Fruit fly (Drosophila melanogaster): Measurements from ENCODE around the gene atk.
A peak's percentile ranks its signal among the peaks of the same experiment; 100 is the strongest.

The atk gene

DNA sequence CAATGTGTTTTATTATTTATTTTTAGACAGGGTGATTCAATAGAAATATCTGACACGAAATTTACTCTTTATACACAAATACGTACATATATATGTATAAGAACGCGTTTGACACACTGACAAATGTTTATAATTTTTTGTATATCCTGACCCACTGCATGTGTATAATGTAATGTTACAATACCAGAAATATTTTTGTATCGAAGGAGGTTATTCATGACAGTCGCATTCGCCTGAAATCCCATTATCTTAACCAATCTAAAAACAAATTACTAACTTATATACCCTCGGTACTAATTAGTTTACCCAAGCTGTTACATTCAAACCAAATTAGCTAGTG, 29.6 kb upstream of the atk start (continued):
- no peak for TF ChIP-seq CG18764 (GFP tag; optimal IDR thresholded peaks at IDR 0.05)
- TF ChIP-seq CG8478 (optimal IDR thresholded peaks at IDR 0.05): no peak
- TF ChIP-seq grau (tag; optimal IDR thresholded peaks at IDR 0.05): peak; percentile 54
- TF ChIP-seq CG1792 (GFP tag; optimal IDR thresholded peaks at IDR 0.05): no peak
- TF ChIP-seq otp (GFP tag; IDR thresholded peaks at IDR 0.05): no peak
- no peak for TF ChIP-seq CG4820 (GFP tag; optimal IDR thresholded peaks at IDR 0.05)
- peak; percentile 6 for TF ChIP-seq trem (tag; optimal IDR thresholded peaks at IDR 0.05)
- TF ChIP-seq CG10267 (tag; optimal IDR thresholded peaks at IDR 0.05): peak; percentile 69
- TF ChIP-seq CG2202 (tag; optimal IDR thresholded peaks at IDR 0.05): no peak
- no peak for TF ChIP-seq dpn (GFP tag; optimal IDR thresholded peaks at IDR 0.05)
- TF ChIP-seq Awh (GFP tag; IDR thresholded peaks at IDR 0.05): no peak
- TF ChIP-seq Hr51 (GFP tag; optimal IDR thresholded peaks at IDR 0.05): peak in 1 of 2 experiments; percentile 36
- TF ChIP-seq row (GFP tag; IDR thresholded peaks at IDR 0.05): peak; percentile 46
- TF ChIP-seq hbn (GFP tag; IDR thresholded peaks at IDR 0.05; ENCODE audit: partially characterized antibody): no peak
- no peak for TF ChIP-seq kni (GFP tag; optimal IDR thresholded peaks at IDR 0.05)
- no peak for TF ChIP-seq CG16779 (GFP tag; IDR thresholded peaks at IDR 0.05)
- no peak for TF ChIP-seq CG16815 (GFP tag; optimal IDR thresholded peaks at IDR 0.05)
- no peak for TF ChIP-seq CG11695 (GFP tag; IDR thresholded peaks at IDR 0.05)
- TF ChIP-seq Mes4 (GFP tag; optimal IDR thresholded peaks at IDR 0.05): no peak
- no peak for TF ChIP-seq D (optimal IDR thresholded peaks at IDR 0.05)
- TF ChIP-seq D (GFP tag; optimal IDR thresholded peaks at IDR 0.05): no peak
- peak; percentile 25 for TF ChIP-seq lilli (GFP tag; optimal IDR thresholded peaks at IDR 0.05)
- TF ChIP-seq CG8089 (GFP tag; optimal IDR thresholded peaks at IDR 0.05): no peak
- peak; percentile 3 for TF ChIP-seq CG13424 (tag; optimal IDR thresholded peaks at IDR 0.05)
- TF ChIP-seq CG8290 (GFP tag; optimal IDR thresholded peaks at IDR 0.05): no peak
- no peak for TF ChIP-seq CG8290 (tag; optimal IDR thresholded peaks at IDR 0.05)
- no peak for TF ChIP-seq crp (GFP tag; optimal IDR thresholded peaks at IDR 0.05)
- no peak for TF ChIP-seq CG9817 (tag; optimal IDR thresholded peaks at IDR 0.05)
- TF ChIP-seq emc (GFP tag; optimal IDR thresholded peaks at IDR 0.05): no peak
- peak; percentile 54 for TF ChIP-seq dmrt99B (tag; optimal IDR thresholded peaks at IDR 0.05)
- peak; percentile 52 for TF ChIP-seq CG7839 (tag; optimal IDR thresholded peaks at IDR 0.05)
- no peak for TF ChIP-seq dan (GFP tag; IDR thresholded peaks at IDR 0.05)
- TF ChIP-seq bigmax (GFP tag; optimal IDR thresholded peaks at IDR 0.05): no peak
- no peak for TF ChIP-seq CG6175 (GFP tag; IDR thresholded peaks at IDR 0.05)
- peak; percentile 38 for TF ChIP-seq bcd (GFP tag; optimal IDR thresholded peaks at IDR 0.05)
- TF ChIP-seq CG9727 (GFP tag; optimal IDR thresholded peaks at IDR 0.05): peak; percentile 34
- no peak for TF ChIP-seq Sry-β (GFP tag; optimal IDR thresholded peaks at IDR 0.05)
- peak; percentile 48 for TF ChIP-seq CG18262 (tag; optimal IDR thresholded peaks at IDR 0.05)
- TF ChIP-seq CG10209 (GFP tag; optimal IDR thresholded peaks at IDR 0.05): peak; percentile 35
- no peak for TF ChIP-seq Sin3A (optimal IDR thresholded peaks at IDR 0.05)
- peak; percentile 43 for TF ChIP-seq CG15269 (tag; optimal IDR thresholded peaks at IDR 0.05)
- no peak for TF ChIP-seq Dip2 (GFP tag; IDR thresholded peaks at IDR 0.05)
- peak; percentile 65 for TF ChIP-seq gem (tag; optimal IDR thresholded peaks at IDR 0.05)
- TF ChIP-seq usp (GFP tag; optimal IDR thresholded peaks at IDR 0.05): no peak
- TF ChIP-seq CoRest (tag; optimal IDR thresholded peaks at IDR 0.05): peak; percentile 62
- no peak for TF ChIP-seq sug (tag; optimal IDR thresholded peaks at IDR 0.05)
- no peak for TF ChIP-seq CG9797 (GFP tag; optimal IDR thresholded peaks at IDR 0.05)
- TF ChIP-seq her (GFP tag; optimal IDR thresholded peaks at IDR 0.05): no peak
- peak; percentile 24 for TF ChIP-seq Fer3 (tag; optimal IDR thresholded peaks at IDR 0.05)
- peak; percentile 11 for TF ChIP-seq crc (GFP tag; optimal IDR thresholded peaks at IDR 0.05)
- TF ChIP-seq CG8388 (GFP tag; optimal IDR thresholded peaks at IDR 0.05): no peak
- peak; percentile 30 for TF ChIP-seq CG8924 (tag; optimal IDR thresholded peaks at IDR 0.05)
- peak; percentile 48 for TF ChIP-seq Meics (GFP tag; optimal IDR thresholded peaks at IDR 0.05)
